In genomic region chr3R:27928984-27929924, dm6 we compare ENCODE assay signal across 1 fruit fly cellular context.
TF ChIP-seq lines count a peak whose summit lies in the region.

No protein-coding gene starts in this region.

TF ChIP-seq in whole organism, embryonic, 481 proteins besides CTCF, POLR2A, EP300 and RAD21 (continued from another document):
- TF ChIP-seq Pdp1 (GFP tag; optimal IDR thresholded peaks at IDR 0.05; lab: Kevin White, UChicago) = peak in 1 of 2 experiments; percentile 75
- peak; percentile 33 for TF ChIP-seq mirr (GFP tag; optimal IDR thresholded peaks at IDR 0.05; lab: Kevin White, UChicago)
- peak; percentile 53 for TF ChIP-seq E2f2 (GFP tag; IDR thresholded peaks at IDR 0.05; lab: Robert Waterston, UW)
- peak; percentile 29 for TF ChIP-seq ewg (GFP tag; optimal IDR thresholded peaks at IDR 0.05; lab: Kevin White, UChicago)
- TF ChIP-seq esg (GFP tag; conservative IDR thresholded peaks at IDR 0.05; lab: Robert Waterston, UW) = no peak
- peak; percentile 20 for TF ChIP-seq pzg (GFP tag; optimal IDR thresholded peaks at IDR 0.05; lab: Kevin White, UChicago)
- no peak for TF ChIP-seq CG12659 (GFP tag; optimal IDR thresholded peaks at IDR 0.05; lab: Kevin White, UChicago)
- TF ChIP-seq odd (GFP tag; optimal IDR thresholded peaks at IDR 0.05; lab: Kevin White, UChicago) = no peak
- 0 out of 2 replicates have a peak, but pooled peaks have one; percentile 25 for TF ChIP-seq MBD-R2 (GFP tag; IDR thresholded peaks at IDR 0.05; lab: Robert Waterston, UW)
- TF ChIP-seq Dp (GFP tag; optimal IDR thresholded peaks at IDR 0.05; lab: Kevin White, UChicago) = peak; percentile 53
- peak; percentile 36 for TF ChIP-seq Med (GFP tag; lab: Kevin White, UChicago)
- TF ChIP-seq CG8478 (optimal IDR thresholded peaks at IDR 0.05; lab: Kevin White, UChicago) = no peak
- no peak for TF ChIP-seq CG11723 (GFP tag; optimal IDR thresholded peaks at IDR 0.05; lab: Kevin White, UChicago)
- TF ChIP-seq grn (GFP tag; optimal IDR thresholded peaks at IDR 0.05; lab: Kevin White, UChicago) = peak; percentile 65
- TF ChIP-seq kni (GFP tag; optimal IDR thresholded peaks at IDR 0.05; lab: Kevin White, UChicago) = no peak
- 0 out of 4 replicates have a peak, but pooled peaks have one; percentile 47 for TF ChIP-seq chinmo (GFP tag; IDR thresholded peaks at IDR 0.05; lab: Robert Waterston, UW; ENCODE audit: partially characterized antibody)
- peak; percentile 54 for TF ChIP-seq stwl (tag; optimal IDR thresholded peaks at IDR 0.05; lab: Kevin White, UChicago)
- TF ChIP-seq Ptx1 (GFP tag; IDR thresholded peaks at IDR 0.05; lab: Robert Waterston, UW) = no peak
- TF ChIP-seq CG2116 (GFP tag; optimal IDR thresholded peaks at IDR 0.05; lab: Kevin White, UChicago) = peak; percentile 59
- peak; percentile 94 for TF ChIP-seq sug (tag; optimal IDR thresholded peaks at IDR 0.05; lab: Kevin White, UChicago)
- peak; percentile 31 for TF ChIP-seq nom (GFP tag; optimal IDR thresholded peaks at IDR 0.05; lab: Kevin White, UChicago)
- no peak for TF ChIP-seq CG17568 (GFP tag; optimal IDR thresholded peaks at IDR 0.05; lab: Kevin White, UChicago)
- peak; percentile 47; the same call in 1 of the 3 replicates for TF ChIP-seq ci (GFP tag; IDR thresholded peaks at IDR 0.05; lab: Robert Waterston, UW)
- TF ChIP-seq CG32772 (GFP tag; IDR thresholded peaks at IDR 0.05; lab: Robert Waterston, UW) = no peak
- TF ChIP-seq trem (tag; optimal IDR thresholded peaks at IDR 0.05; lab: Kevin White, UChicago) = peak; percentile 52
- peak; percentile 21 for TF ChIP-seq CG7987 (GFP tag; optimal IDR thresholded peaks at IDR 0.05; lab: Kevin White, UChicago)
- peak; percentile 91 for TF ChIP-seq exex (tag; optimal IDR thresholded peaks at IDR 0.05; lab: Kevin White, UChicago)
- no peak for TF ChIP-seq CG13424 (tag; optimal IDR thresholded peaks at IDR 0.05; lab: Kevin White, UChicago)
- no peak for TF ChIP-seq chif (GFP tag; optimal IDR thresholded peaks at IDR 0.05; lab: Kevin White, UChicago)
- peak; percentile 56 for TF ChIP-seq sens (GFP tag; lab: Kevin White, UChicago)
- no peak for TF ChIP-seq CG14965 (GFP tag; optimal IDR thresholded peaks at IDR 0.05; lab: Kevin White, UChicago; ENCODE audit: borderline replicate concordance)
- TF ChIP-seq CG15514 (GFP tag; optimal IDR thresholded peaks at IDR 0.05; lab: Kevin White, UChicago) = no peak
- no peak for TF ChIP-seq HmgD (GFP tag; optimal IDR thresholded peaks at IDR 0.05; lab: Kevin White, UChicago)
